Worm (Caenorhabditis elegans) whole organism, L1 larva: ENCODE results near the gene sru-29.
A peak's percentile ranks its signal among the peaks of the same experiment; 100 is the strongest.

Experiments used
- blmp-1 ChIP-seq: fragments of 150-350 bp; optimal IDR thresholded peaks from 2 replicates; lab custom pipeline; 2014; ENCODE audit warnings: missing biosample characterization, missing genetic modification characterization
- efl-1 ChIP-seq, 4 experiments: fragments of 150-350 bp; optimal IDR thresholded peaks in 3 of 4; peaks in 1 of 4; 1 replicate in 1 of 4; 2 replicates in 3 of 4; lab custom pipeline; 2014; ENCODE audit warnings: missing biosample characterization in 2 of 4, missing genetic modification characterization in 2 of 4, missing genetic modification reagents in 2 of 4
- elt-2 ChIP-seq: sonication (generic microtip); optimal IDR thresholded peaks from 2 replicates; lab custom pipeline; 2016; ENCODE audit warnings: missing genetic modification characterization, mild to moderate bottlenecking, inconsistent platforms, missing compliant biosample characterization, missing genetic modification reagents
- fkh-10 ChIP-seq: sonication (generic microtip); optimal IDR thresholded peaks from 2 replicates; lab custom pipeline; 2017; ENCODE audit warnings: missing biosample characterization, missing genetic modification reagents, missing genetic modification characterization
- irx-1 ChIP-seq: sonication (generic microtip); optimal IDR thresholded peaks from 2 replicates; lab custom pipeline; 2016; ENCODE audit warnings: missing genetic modification characterization, missing compliant biosample characterization
- lin-14 ChIP-seq: fragments of 200-800 bp; sonication (Bioruptor generic); optimal IDR thresholded peaks from 2 replicates; lab custom pipeline; 2018; ENCODE audit warnings: mild to moderate bottlenecking, missing genetic modification characterization, moderate library complexity, missing compliant biosample characterization
- lsy-2 ChIP-seq, 2 experiments: fragments of 150-350 bp; optimal IDR thresholded peaks; 2 replicates each; lab custom pipeline; 2014; ENCODE audit warnings: missing biosample characterization in 2 of 2, missing genetic modification characterization in 2 of 2
- nhr-12 ChIP-seq: sonication (generic microtip); optimal IDR thresholded peaks from 2 replicates; lab custom pipeline; 2017; ENCODE audit warnings: missing biosample characterization, missing genetic modification characterization
- snu-23 ChIP-seq: sonication (generic microtip); optimal IDR thresholded peaks from 2 replicates; lab custom pipeline; 2016; ENCODE audit warnings: missing genetic modification characterization, missing compliant biosample characterization
- unc-62 ChIP-seq: fragments of 150-350 bp; optimal IDR thresholded peaks from 2 replicates; lab custom pipeline; 2014; ENCODE audit warnings: missing biosample characterization, missing genetic modification reagents, missing genetic modification characterization
- xbp-1 ChIP-seq: sonication (generic microtip); optimal IDR thresholded peaks from 2 replicates; lab custom pipeline; 2016; ENCODE audit warnings: missing genetic modification characterization, missing compliant biosample characterization

The sru-29 gene

ce11 chrV:9855920-9856852, 44.9 kb downstream of the sru-29 start (continued):
- TF ChIP-seq irx-1 (tag; lab: Kevin White, UChicago) = peak; percentile 8

ce11 chrV:9856978-9857377, 45.7 kb downstream of the sru-29 start:
- TF ChIP-seq efl-1 (optimal IDR thresholded peaks at IDR 0.05; lab: Kevin White, UChicago) = no peak
- no peak for TF ChIP-seq efl-1 (GFP tag; optimal IDR thresholded peaks at IDR 0.05 in 1 of 2; lab: Kevin White, UChicago)
- no peak for TF ChIP-seq snu-23 (GFP tag; lab: Kevin White, UChicago)
- no peak for TF ChIP-seq irx-1 (tag; lab: Kevin White, UChicago)
- TF ChIP-seq lin-14 (GFP tag; lab: Kevin White, UChicago) = no peak
- TF ChIP-seq elt-2 (tag; lab: Kevin White, UChicago) = peak; percentile 49
- TF ChIP-seq nhr-12 = no peak
- no peak for TF ChIP-seq unc-62

DNA sequence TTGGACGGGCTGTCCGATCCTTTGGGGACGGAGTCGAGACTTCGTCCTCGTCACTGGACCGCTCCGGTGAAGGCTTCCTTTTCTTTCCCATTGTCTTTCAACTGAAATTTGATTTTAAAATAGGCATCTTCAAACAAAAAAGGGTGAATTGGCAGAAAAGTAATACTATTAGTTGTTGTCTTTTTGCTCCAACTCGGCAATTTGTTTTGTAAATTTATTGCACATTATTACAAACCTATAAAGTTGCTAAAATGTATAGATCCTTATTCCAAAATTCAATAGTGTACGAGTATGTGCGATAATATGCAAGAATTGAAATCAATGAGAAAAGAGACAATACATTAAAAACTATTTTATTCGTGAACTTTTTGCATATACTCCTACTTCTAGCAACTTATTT, 48.6 kb downstream of the sru-29 start, which contains the start of gene lsy-12:
Gene lsy-12, minus strand, starts transcription at position 101 of the 400 bp plus-strand sequence.
- no peak for TF ChIP-seq xbp-1
- no peak for TF ChIP-seq efl-1 (optimal IDR thresholded peaks at IDR 0.05; lab: Kevin White, UChicago)
- TF ChIP-seq efl-1 (GFP tag; optimal IDR thresholded peaks at IDR 0.05 in 1 of 2; lab: Kevin White, UChicago) = peak in 1 of 2 experiments; percentile 47
- no peak for TF ChIP-seq fkh-10

- TF ChIP-seq blmp-1 (tag; lab: Kevin White, UChicago) = peak; percentile 25
- peak; percentile 66 to 70 for TF ChIP-seq lsy-2 (tag; optimal IDR thresholded peaks at IDR 0.05; lab: Kevin White, UChicago)
- no peak for TF ChIP-seq elt-2 (tag; lab: Kevin White, UChicago)
- peak; percentile 99 for TF ChIP-seq xbp-1
- TF ChIP-seq, all 84 proteins: peak for 3
Observed at ce11 chrV:9860337-9860736, 49.1 kb downstream of the sru-29 start.
